Fruit fly (Drosophila melanogaster): ENCODE results near the gene CG43645.

DNA sequence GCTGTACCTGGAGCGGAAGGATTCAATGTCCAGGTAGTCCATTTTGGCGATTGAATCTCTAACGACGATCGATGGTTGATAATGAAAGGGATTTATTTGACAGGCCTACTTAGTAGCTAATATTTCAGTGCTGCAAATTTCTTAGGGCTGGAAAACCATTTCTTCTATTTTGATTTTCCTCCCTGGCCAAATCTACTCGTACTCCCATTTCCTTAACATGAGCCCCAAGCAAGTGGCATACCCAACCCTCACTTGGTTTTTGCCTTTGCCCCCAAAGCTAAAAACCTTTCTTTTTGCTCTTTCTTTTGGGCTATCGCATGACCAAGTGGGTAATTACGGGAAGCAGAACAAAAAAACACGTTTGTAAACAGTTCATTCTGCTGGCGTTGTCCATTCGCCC is 13.2 kb downstream of the CG43645 start, which contains the start of gene CG15142:
- TF ChIP-seq dmrt93B (GFP tag; optimal IDR thresholded peaks at IDR 0.05) (no peak), rgr (GFP tag; optimal IDR thresholded peaks at IDR 0.05) (no peak), fru (GFP tag; optimal IDR thresholded peaks at IDR 0.05) (no peak), sage (GFP tag; optimal IDR thresholded peaks at IDR 0.05) (no peak), Dfd (GFP tag; optimal IDR thresholded peaks at IDR 0.05) (no peak), CrebA (GFP tag; optimal IDR thresholded peaks at IDR 0.05; ENCODE audit: borderline replicate concordance) (no peak), OdsH (GFP tag; optimal IDR thresholded peaks at IDR 0.05) (no peak), usp (GFP tag; optimal IDR thresholded peaks at IDR 0.05) (no peak), Vsx2 (GFP tag; optimal IDR thresholded peaks at IDR 0.05; ENCODE audit: partially characterized antibody) (no peak), h (GFP tag; optimal IDR thresholded peaks at IDR 0.05) (no peak)

Data from whole organism, wandering third instar larva.